Worm (Caenorhabditis elegans) whole organism, L4 larva: ENCODE data around the gene tost-1.

Experiments
- ctbp-1 ChIP-seq: fragments of 200-800 bp; sonication (Bioruptor generic); IDR thresholded peaks from 2 replicates; pipeline ENCODE4 v1.3.6; 2022; ENCODE audit warnings: missing genetic modification reagents, missing genetic modification characterization, missing compliant biosample characterization
- dmd-6 ChIP-seq: fragments of 200-800 bp; sonication (Bioruptor generic); IDR thresholded peaks from 2 replicates; pipeline ENCODE4 v1.3.6; 2022; ENCODE audit warnings: missing genetic modification reagents, missing genetic modification characterization, missing compliant biosample characterization
- dmd-9 ChIP-seq: fragments of 200-800 bp; sonication (Bioruptor generic); IDR thresholded peaks from 2 replicates; pipeline ENCODE4 v1.3.6; 2022; ENCODE audit warnings: missing genetic modification reagents, missing genetic modification characterization, missing compliant biosample characterization
- duxl-1 ChIP-seq: sonication (generic microtip); optimal IDR thresholded peaks from 2 replicates; lab custom pipeline; 2016; ENCODE audit warnings: mild to moderate bottlenecking, missing genetic modification characterization, moderate library complexity, missing compliant biosample characterization; ENCODE audit not compliant: poor library complexity
- fkh-10 ChIP-seq: fragments of 150-350 bp; optimal IDR thresholded peaks from 2 replicates; lab custom pipeline; 2014; ENCODE audit warnings: missing biosample characterization, missing genetic modification reagents, missing genetic modification characterization
- fos-1 ChIP-seq: fragments of 150-350 bp; optimal IDR thresholded peaks from 2 replicates; lab custom pipeline; 2014; ENCODE audit warnings: missing biosample characterization, missing genetic modification characterization
- lin-38 ChIP-seq: fragments of 200-800 bp; sonication (Bioruptor generic); IDR thresholded peaks from 2 replicates; pipeline ENCODE4 v1.3.6; 2022; ENCODE audit warnings: missing genetic modification reagents, missing genetic modification characterization, missing compliant biosample characterization
- mdt-29 ChIP-seq: fragments of 200-800 bp; sonication (Bioruptor generic); IDR thresholded peaks from 2 replicates; pipeline ENCODE4 v1.3.6; 2022; ENCODE audit warnings: missing genetic modification reagents, missing genetic modification characterization, missing compliant biosample characterization
- mxl-3 ChIP-seq: fragments of 200-800 bp; sonication (Bioruptor generic); optimal IDR thresholded peaks from 2 replicates; lab custom pipeline; 2018; ENCODE audit warnings: mild to moderate bottlenecking, missing genetic modification characterization, missing compliant biosample characterization
- nhr-28 ChIP-seq: fragments of 150-350 bp; optimal IDR thresholded peaks from 2 replicates; lab custom pipeline; 2014; ENCODE audit warnings: missing biosample characterization, missing genetic modification characterization
- sdz-12 ChIP-seq: fragments of 200-800 bp; sonication (Bioruptor generic); optimal IDR thresholded peaks from 2 replicates; lab custom pipeline; 2018; ENCODE audit warnings: mild to moderate bottlenecking, missing genetic modification characterization, missing compliant biosample characterization
- tag-97 ChIP-seq: fragments of 200-800 bp; sonication (Bioruptor generic); IDR thresholded peaks from 2 replicates; pipeline ENCODE4 v1.3.6; 2022; ENCODE audit warnings: missing genetic modification characterization, missing compliant biosample characterization
- unc-130 ChIP-seq: sonication (generic microtip); optimal IDR thresholded peaks from 2 replicates; lab custom pipeline; 2016; ENCODE audit warnings: missing genetic modification reagents, missing genetic modification characterization, missing compliant biosample characterization
- ztf-11 ChIP-seq: fragments of 150-350 bp; optimal IDR thresholded peaks from 2 replicates; lab custom pipeline; 2014; ENCODE audit warnings: missing biosample characterization, missing genetic modification characterization

ce11 chrIII:4881955-4882354 is 3.8 kb upstream of the tost-1 start:
- no peak for TF ChIP-seq tag-97 (GFP tag; lab: Robert Waterston, UW)
- 0 out of 2 replicates have a peak, but pooled peaks have one; percentile 17 for TF ChIP-seq dmd-6 (GFP tag; lab: Robert Waterston, UW)
- no peak for TF ChIP-seq dmd-9 (GFP tag; lab: Robert Waterston, UW)
- no peak for TF ChIP-seq fkh-10 (GFP tag; lab: Kevin White, UChicago)
- TF ChIP-seq lin-38 (GFP tag; lab: Robert Waterston, UW), result no peak
- no peak for TF ChIP-seq unc-130 (GFP tag; lab: Kevin White, UChicago)
- no peak for TF ChIP-seq ctbp-1 (GFP tag; lab: Robert Waterston, UW)
- no peak for TF ChIP-seq duxl-1 (tag; lab: Kevin White, UChicago)
- TF ChIP-seq sdz-12 (GFP tag; lab: Kevin White, UChicago), result no peak
- TF ChIP-seq mxl-3 (GFP tag; lab: Kevin White, UChicago), result no peak
- peak; percentile 11 for TF ChIP-seq nhr-28 (tag; lab: Kevin White, UChicago)
- TF ChIP-seq ztf-11 (tag; lab: Kevin White, UChicago), result no peak
- TF ChIP-seq fos-1 (tag; lab: Kevin White, UChicago), result no peak
- no peak for TF ChIP-seq mdt-29 (GFP tag; lab: Robert Waterston, UW)
